Worm (Caenorhabditis elegans) whole organism, L1 larva: ENCODE data around the gene faah-2.

ENCODE experiments used
- C16A3.4 ChIP-seq: fragments of 150-350 bp; optimal IDR thresholded peaks from 2 replicates; lab custom pipeline; 2014; ENCODE audit warnings: missing biosample characterization, missing genetic modification characterization
- C34B4.2 ChIP-seq: sonication (generic microtip); optimal IDR thresholded peaks from 2 replicates; lab custom pipeline; 2017; ENCODE audit warnings: mild to moderate bottlenecking, missing genetic modification characterization, missing compliant biosample characterization
- aha-1 ChIP-seq: fragments of 150-350 bp; optimal IDR thresholded peaks from 2 replicates; lab custom pipeline; 2014; ENCODE audit warnings: missing biosample characterization, missing genetic modification characterization
- blmp-1 ChIP-seq: fragments of 150-350 bp; optimal IDR thresholded peaks from 2 replicates; lab custom pipeline; 2014; ENCODE audit warnings: missing biosample characterization, missing genetic modification characterization
- ceh-63 ChIP-seq: fragments of 200-800 bp; sonication (Bioruptor generic); optimal IDR thresholded peaks from 2 replicates; lab custom pipeline; 2018; ENCODE audit warnings: mild to moderate bottlenecking, missing genetic modification characterization, missing compliant biosample characterization
- ceh-90 ChIP-seq: sonication (generic microtip); optimal IDR thresholded peaks from 2 replicates; lab custom pipeline; 2016; ENCODE audit warnings: missing genetic modification characterization, missing compliant biosample characterization
- ces-1 ChIP-seq: fragments of 150-350 bp; optimal IDR thresholded peaks from 2 replicates; lab custom pipeline; 2014; ENCODE audit warnings: missing biosample characterization, missing genetic modification reagents, missing genetic modification characterization
- dpl-1 ChIP-seq, 3 experiments: fragments of 150-350 bp in 2 of 3; sonication (generic microtip) in 1 of 3; optimal IDR thresholded peaks; 2 replicates each; lab custom pipeline; 2014 to 2017; ENCODE audit warnings: missing biosample characterization in 3 of 3, missing genetic modification characterization in 3 of 3, missing genetic modification reagents in 3 of 3
- dsc-1 ChIP-seq: sonication (generic microtip); optimal IDR thresholded peaks from 2 replicates; lab custom pipeline; 2016; ENCODE audit warnings: mild to moderate bottlenecking, missing genetic modification characterization, missing compliant biosample characterization
- efl-1 ChIP-seq, 4 experiments: fragments of 150-350 bp; optimal IDR thresholded peaks in 3 of 4; peaks in 1 of 4; 1 replicate in 1 of 4; 2 replicates in 3 of 4; lab custom pipeline; 2014; ENCODE audit warnings: missing biosample characterization in 2 of 4, missing genetic modification characterization in 2 of 4, missing genetic modification reagents in 2 of 4
- efl-3 ChIP-seq: fragments of 200-800 bp; sonication (Bioruptor generic); optimal IDR thresholded peaks from 2 replicates; lab custom pipeline; 2018; ENCODE audit warnings: mild to moderate bottlenecking, missing genetic modification characterization, missing compliant biosample characterization
- elt-2 ChIP-seq: sonication (generic microtip); optimal IDR thresholded peaks from 2 replicates; lab custom pipeline; 2016; ENCODE audit warnings: missing genetic modification characterization, mild to moderate bottlenecking, inconsistent platforms, missing compliant biosample characterization, missing genetic modification reagents
- elt-3 ChIP-seq, 6 experiments: fragments of 150-350 bp in 1 of 6; sonication (generic microtip); optimal IDR thresholded peaks; 2 replicates each; lab custom pipeline; 2017 to 2018; ENCODE audit warnings: missing biosample characterization in 6 of 6, missing genetic modification characterization in 6 of 6, inconsistent platforms in 1 of 6
- ets-5 ChIP-seq: fragments of 200-800 bp; sonication (Bioruptor generic); IDR thresholded peaks from 2 replicates; pipeline ENCODE4 v1.3.6; 2022; ENCODE audit warnings: missing genetic modification characterization, missing compliant biosample characterization
- fkh-4 ChIP-seq: sonication (generic microtip); optimal IDR thresholded peaks from 2 replicates; lab custom pipeline; 2016; ENCODE audit warnings: missing compliant biosample characterization, missing genetic modification characterization, borderline replicate concordance
- fos-1 ChIP-seq: fragments of 150-350 bp; optimal IDR thresholded peaks from 2 replicates; lab custom pipeline; 2014; ENCODE audit warnings: missing biosample characterization, missing genetic modification characterization
- grh-1 ChIP-seq: fragments of 200-800 bp; sonication (Bioruptor generic); IDR thresholded peaks from 2 replicates; pipeline ENCODE4 v1.3.6; 2022; ENCODE audit warnings: missing genetic modification reagents, missing genetic modification characterization, missing compliant biosample characterization
- hlh-17 ChIP-seq: fragments of 200-800 bp; sonication (Bioruptor generic); optimal IDR thresholded peaks from 2 replicates; lab custom pipeline; 2018; ENCODE audit warnings: missing genetic modification characterization, mild to moderate bottlenecking, missing compliant biosample characterization, moderate library complexity, borderline replicate concordance
- hlh-4 ChIP-seq: sonication (generic microtip); optimal IDR thresholded peaks from 2 replicates; lab custom pipeline; 2016; ENCODE audit warnings: mild to moderate bottlenecking, missing genetic modification characterization, missing compliant biosample characterization
- irx-1 ChIP-seq: sonication (generic microtip); optimal IDR thresholded peaks from 2 replicates; lab custom pipeline; 2016; ENCODE audit warnings: missing genetic modification characterization, missing compliant biosample characterization
- lin-13 ChIP-seq: fragments of 150-350 bp; optimal IDR thresholded peaks from 2 replicates; lab custom pipeline; 2014; ENCODE audit warnings: missing biosample characterization, missing genetic modification reagents, missing genetic modification characterization
- lin-14 ChIP-seq: fragments of 200-800 bp; sonication (Bioruptor generic); optimal IDR thresholded peaks from 2 replicates; lab custom pipeline; 2018; ENCODE audit warnings: mild to moderate bottlenecking, missing genetic modification characterization, moderate library complexity, missing compliant biosample characterization
- lin-35 ChIP-seq, 2 experiments: fragments of 150-350 bp; optimal IDR thresholded peaks; 2 replicates each; lab custom pipeline; 2014; ENCODE audit warnings: missing biosample characterization in 2 of 2, missing genetic modification characterization in 2 of 2, missing genetic modification reagents in 2 of 2
- lin-39 ChIP-seq: fragments of 150-350 bp; optimal IDR thresholded peaks from 2 replicates; lab custom pipeline; 2014; ENCODE audit warnings: missing biosample characterization, missing genetic modification reagents, missing genetic modification characterization
- lir-3 ChIP-seq: sonication (generic microtip); optimal IDR thresholded peaks from 2 replicates; lab custom pipeline; 2016; ENCODE audit warnings: mild to moderate bottlenecking, missing genetic modification characterization, moderate library complexity, missing compliant biosample characterization; ENCODE audit not compliant: poor library complexity
- lsy-2 ChIP-seq, 2 experiments: fragments of 150-350 bp; optimal IDR thresholded peaks; 2 replicates each; lab custom pipeline; 2014; ENCODE audit warnings: missing biosample characterization in 2 of 2, missing genetic modification characterization in 2 of 2
- mab-9 ChIP-seq: fragments of 200-800 bp; sonication (Bioruptor generic); IDR thresholded peaks from 2 replicates; pipeline ENCODE4 v1.3.6; 2022; ENCODE audit warnings: missing genetic modification reagents, missing genetic modification characterization, missing compliant biosample characterization
- mdl-1 ChIP-seq, 2 experiments: fragments of 150-350 bp; optimal IDR thresholded peaks; 2 replicates each; lab custom pipeline; 2014 to 2017; ENCODE audit warnings: missing biosample characterization in 2 of 2, missing genetic modification characterization in 2 of 2, inconsistent platforms in 1 of 2
- mep-1 ChIP-seq: fragments of 150-350 bp; optimal IDR thresholded peaks from 2 replicates; lab custom pipeline; 2014; ENCODE audit warnings: missing biosample characterization, missing genetic modification characterization
- nhr-20 ChIP-seq: sonication (generic microtip); optimal IDR thresholded peaks from 2 replicates; lab custom pipeline; 2016; ENCODE audit warnings: mild to moderate bottlenecking, missing genetic modification characterization, missing compliant biosample characterization
- nhr-237 ChIP-seq: fragments of 150-350 bp; optimal IDR thresholded peaks from 2 replicates; lab custom pipeline; 2014; ENCODE audit warnings: missing biosample characterization, missing genetic modification characterization
- nhr-71 ChIP-seq: sonication (generic microtip); optimal IDR thresholded peaks from 2 replicates; lab custom pipeline; 2016; ENCODE audit warnings: mild to moderate bottlenecking, missing genetic modification characterization, moderate library complexity, missing compliant biosample characterization
- nhr-76 ChIP-seq: sonication (generic microtip); optimal IDR thresholded peaks from 2 replicates; lab custom pipeline; 2017; ENCODE audit warnings: missing biosample characterization, missing genetic modification characterization
- nhr-77 ChIP-seq: fragments of 150-350 bp; optimal IDR thresholded peaks from 2 replicates; lab custom pipeline; 2014; ENCODE audit warnings: missing biosample characterization, missing genetic modification characterization
- nhr-84 ChIP-seq: sonication (generic microtip); optimal IDR thresholded peaks from 2 replicates; lab custom pipeline; 2017; ENCODE audit warnings: missing biosample characterization, missing genetic modification characterization
- nhr-85 ChIP-seq: sonication (generic microtip); peaks from one replicate; lab custom pipeline; 2016; ENCODE audit warnings: missing genetic modification characterization, inconsistent platforms, missing compliant biosample characterization
- pax-3 ChIP-seq: fragments of 200-800 bp; sonication (Bioruptor generic); optimal IDR thresholded peaks from 2 replicates; lab custom pipeline; 2018; ENCODE audit warnings: mild to moderate bottlenecking, missing genetic modification characterization, moderate library complexity, missing compliant biosample characterization
- pqm-1 ChIP-seq: sonication (generic microtip); optimal IDR thresholded peaks from 3 replicates; lab custom pipeline; 2017; ENCODE audit warnings: missing biosample characterization, missing genetic modification characterization
- skn-1 ChIP-seq: fragments of 150-350 bp; optimal IDR thresholded peaks from 2 replicates; lab custom pipeline; 2014; ENCODE audit warnings: missing biosample characterization, missing genetic modification characterization
- snu-23 ChIP-seq: sonication (generic microtip); optimal IDR thresholded peaks from 2 replicates; lab custom pipeline; 2016; ENCODE audit warnings: missing genetic modification characterization, missing compliant biosample characterization
- swsn-7 ChIP-seq: sonication (generic microtip); optimal IDR thresholded peaks from 2 replicates; lab custom pipeline; 2016; ENCODE audit warnings: missing genetic modification characterization, missing compliant biosample characterization
- tlp-1 ChIP-seq: fragments of 150-350 bp; optimal IDR thresholded peaks from 2 replicates; lab custom pipeline; 2014; ENCODE audit warnings: missing biosample characterization, missing genetic modification characterization
- unc-130 ChIP-seq: fragments of 150-350 bp; optimal IDR thresholded peaks from 2 replicates; lab custom pipeline; 2017; ENCODE audit warnings: missing biosample characterization, missing genetic modification characterization, inconsistent platforms
- unc-98 ChIP-seq: fragments of 200-800 bp; sonication (Bioruptor generic); IDR thresholded peaks from 2 replicates; pipeline ENCODE4 v1.3.6; 2022; ENCODE audit warnings: missing genetic modification characterization, missing compliant biosample characterization
- vab-15 ChIP-seq: sonication (generic microtip); optimal IDR thresholded peaks from 2 replicates; lab custom pipeline; 2017; ENCODE audit warnings: missing genotype, mild to moderate bottlenecking, missing genetic modification characterization, missing compliant biosample characterization
- xbp-1 ChIP-seq: sonication (generic microtip); optimal IDR thresholded peaks from 2 replicates; lab custom pipeline; 2016; ENCODE audit warnings: missing genetic modification characterization, missing compliant biosample characterization
- ztf-11 ChIP-seq, 2 experiments: sonication (generic microtip); optimal IDR thresholded peaks; 2 replicates each; lab custom pipeline; 2016 to 2017; ENCODE audit warnings: missing genetic modification characterization in 2 of 2, missing biosample characterization in 1 of 2, missing compliant biosample characterization in 1 of 2

The faah-2 gene

ce11 chrIV:8168660-8169059 is 16.4 kb downstream of the faah-2 start, which contains the start of gene clec-52:
TSS of gene clec-52 (minus strand) at chrIV:8168760.
- no peak for TF ChIP-seq fkh-4 (tag; lab: Kevin White, UChicago)
- TF ChIP-seq elt-2 (tag; lab: Kevin White, UChicago): peak; percentile 25

ce11 chrIV:8169674-8170073 is 17.4 kb downstream of the faah-2 start, which contains the start of gene C07G1.15:
TSS of gene C07G1.15 (plus strand) at chrIV:8169974.
- no peak for TF ChIP-seq ztf-11 (tag; optimal IDR thresholded peaks at IDR 0.05; lab: Kevin White, UChicago)
- no peak for TF ChIP-seq lin-35 (GFP tag; optimal IDR thresholded peaks at IDR 0.05; lab: Kevin White, UChicago)
- no peak for TF ChIP-seq irx-1
- no peak for TF ChIP-seq C16A3.4
- TF ChIP-seq hlh-17 (GFP tag; lab: Kevin White, UChicago): no peak
- TF ChIP-seq lin-14 (GFP tag; lab: Kevin White, UChicago): no peak
- no peak for TF ChIP-seq vab-15 (tag; lab: Kevin White, UChicago)
- no peak for TF ChIP-seq unc-98 (GFP tag; lab: Robert Waterston, UW)
- no peak for TF ChIP-seq blmp-1 (tag; lab: Kevin White, UChicago)
- no peak for TF ChIP-seq nhr-71 (tag; lab: Kevin White, UChicago)
- TF ChIP-seq ces-1 (GFP tag; lab: Kevin White, UChicago): no peak
- TF ChIP-seq tlp-1 (tag; lab: Kevin White, UChicago): no peak
- TF ChIP-seq lin-39 (tag; lab: Kevin White, UChicago): no peak
- no peak for TF ChIP-seq lir-3
- TF ChIP-seq ceh-63 (GFP tag; lab: Kevin White, UChicago): no peak
- no peak for TF ChIP-seq swsn-7 (tag; lab: Kevin White, UChicago)
- no peak for TF ChIP-seq mdl-1 (tag; optimal IDR thresholded peaks at IDR 0.05; lab: Kevin White, UChicago)
- TF ChIP-seq grh-1 (GFP tag; lab: Robert Waterston, UW): no peak
- TF ChIP-seq efl-1 (optimal IDR thresholded peaks at IDR 0.05; lab: Kevin White, UChicago): no peak
- no peak for TF ChIP-seq efl-1 (GFP tag; optimal IDR thresholded peaks at IDR 0.05 in 1 of 2; lab: Kevin White, UChicago)
- TF ChIP-seq, all 84 proteins: peak for 0

DNA sequence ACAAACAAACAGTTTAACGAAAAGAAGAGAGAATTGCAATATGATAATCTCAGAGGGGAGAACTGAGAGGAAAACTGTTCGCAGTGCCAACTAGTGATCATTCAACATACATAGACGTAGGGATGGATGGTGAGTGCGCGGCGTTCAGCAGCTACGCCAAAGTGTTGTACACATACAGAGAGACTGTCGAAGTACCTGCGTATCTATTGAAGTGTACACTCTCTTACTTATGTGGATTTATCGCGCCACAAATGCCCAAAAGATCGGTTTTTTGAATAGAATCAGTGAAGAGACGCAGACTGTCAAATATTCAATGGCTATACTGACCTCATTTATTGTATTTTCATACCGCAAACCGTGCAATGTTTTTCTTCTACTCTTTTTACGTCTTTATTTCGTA is 18.0 kb downstream of the faah-2 start:
- TF ChIP-seq lsy-2 (tag; optimal IDR thresholded peaks at IDR 0.05; lab: Kevin White, UChicago) (peak in 1 of 2 experiments; percentile 14), ceh-90 (tag; lab: Kevin White, UChicago) (no peak), xbp-1 (tag; lab: Kevin White, UChicago) (no peak), elt-3 (tag; optimal IDR thresholded peaks at IDR 0.05; lab: Kevin White, UChicago) (peak in 2 of 6 experiments; percentile 11 to 48), nhr-20 (peak; percentile 19), dpl-1 (GFP tag; optimal IDR thresholded peaks at IDR 0.05; lab: Kevin White, UChicago) (no peak), blmp-1 (tag; lab: Kevin White, UChicago) (peak; percentile 67), pax-3 (tag; lab: Kevin White, UChicago) (no peak), fos-1 (tag; lab: Kevin White, UChicago) (no peak), pqm-1 (tag; lab: Kevin White, UChicago) (no peak), nhr-237 (tag; lab: Kevin White, UChicago) (no peak), mab-9 (GFP tag; lab: Robert Waterston, UW) (no peak), swsn-7 (tag; lab: Kevin White, UChicago) (no peak), nhr-77 (tag; lab: Kevin White, UChicago) (peak; percentile 50), nhr-84 (tag; lab: Kevin White, UChicago) (no peak), skn-1 (tag; lab: Kevin White, UChicago) (peak; percentile 10), lin-39 (tag; lab: Kevin White, UChicago) (no peak), C16A3.4 (no peak), lir-3 (no peak), unc-130 (tag; lab: Kevin White, UChicago) (no peak), lin-14 (GFP tag; lab: Kevin White, UChicago) (peak; percentile 69), hlh-4 (tag; lab: Kevin White, UChicago) (no peak), C34B4.2 (no peak), lin-13 (GFP tag; lab: Kevin White, UChicago) (no peak), efl-3 (GFP tag; lab: Kevin White, UChicago) (no peak), hlh-17 (GFP tag; lab: Kevin White, UChicago) (no peak), nhr-76 (tag; lab: Kevin White, UChicago) (no peak), ets-5 (GFP tag; lab: Robert Waterston, UW) (no peak), efl-1 (optimal IDR thresholded peaks at IDR 0.05; lab: Kevin White, UChicago) (no peak), efl-1 (GFP tag; optimal IDR thresholded peaks at IDR 0.05 in 1 of 2; lab: Kevin White, UChicago) (peak in 1 of 2 experiments; percentile 50), aha-1 (no peak), nhr-85 (tag; lab: Kevin White, UChicago) (peak; percentile 64), snu-23 (GFP tag; lab: Kevin White, UChicago) (peak; percentile 36), mep-1 (tag; lab: Kevin White, UChicago) (peak; percentile 31), dsc-1 (tag; lab: Kevin White, UChicago) (no peak)
